Worm (Caenorhabditis elegans) whole organism, L4/young adult: ENCODE data around the gene C14C6.13.

Experiments
- dao-5 ChIP-seq: sonication (generic microtip); optimal IDR thresholded peaks from 2 replicates; lab custom pipeline; 2016; ENCODE audit warnings: missing genotype, missing genetic modification characterization, moderate library complexity, missing compliant biosample characterization
- him-1 ChIP-seq: sonication (generic microtip); optimal IDR thresholded peaks from 2 replicates; lab custom pipeline; 2016; ENCODE audit warnings: missing genotype, missing genetic modification reagents, missing genetic modification characterization, missing compliant biosample characterization

ce11 chrV:524058-524457 lies 50.5 kb downstream of the C14C6.13 start, which contains the start of gene lipl-3:
- no peak for TF ChIP-seq dao-5 (tag; lab: Kevin White, UChicago)
- TF ChIP-seq him-1 (tag; lab: Kevin White, UChicago): no peak
